Worm (Caenorhabditis elegans): ENCODE data around the gene Y54G2A.48.

DNA sequence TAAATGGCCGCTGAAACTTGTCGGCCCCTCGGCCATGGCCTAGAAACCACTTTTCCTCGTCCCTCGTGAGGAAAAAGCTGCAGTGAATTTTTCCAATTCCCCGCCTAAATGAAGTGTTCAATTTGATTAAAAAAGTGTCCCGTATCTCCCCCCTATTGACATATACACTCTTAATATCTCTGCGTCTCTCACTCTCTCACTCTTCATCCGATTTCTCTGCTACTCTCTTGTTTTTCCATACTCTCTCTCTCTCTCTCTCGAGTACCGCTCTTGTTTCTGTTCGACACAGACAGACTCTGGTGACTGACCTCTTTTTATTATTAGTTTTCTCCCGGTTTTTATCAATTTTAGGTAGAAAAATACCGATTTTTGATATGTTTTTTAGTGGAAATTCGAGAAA lies 47.4 kb downstream of the Y54G2A.48 start:
- TF ChIP-seq skn-1 (tag; optimal IDR thresholded peaks at IDR 0.05): no peak
- TF ChIP-seq unc-62 (GFP tag; optimal IDR thresholded peaks at IDR 0.05): no peak
- TF ChIP-seq fkh-10 (GFP tag; optimal IDR thresholded peaks at IDR 0.05): no peak
- no peak for TF ChIP-seq nhr-28 (tag; optimal IDR thresholded peaks at IDR 0.05)

Measured in whole organism, L3 larva.